Worm (Caenorhabditis elegans) whole organism, late embryonic: ENCODE measurements around the gene tbc-17.

Source experiments
- C08G9.2 ChIP-seq: sonication (generic microtip); optimal IDR thresholded peaks from 2 replicates; lab custom pipeline; 2016; ENCODE audit warnings: mild to moderate bottlenecking, missing genetic modification characterization, moderate library complexity, missing compliant biosample characterization
- C38D4.7 ChIP-seq: fragments of 200-800 bp; sonication (Bioruptor generic); optimal IDR thresholded peaks from 2 replicates; lab custom pipeline; 2018; ENCODE audit warnings: mild to moderate bottlenecking, missing genetic modification characterization, moderate library complexity, missing compliant biosample characterization
- K02D7.2 ChIP-seq: sonication (generic microtip); optimal IDR thresholded peaks from 2 replicates; lab custom pipeline; 2017; ENCODE audit warnings: mild to moderate bottlenecking, missing genetic modification characterization, missing compliant biosample characterization
- K09A11.1 ChIP-seq: sonication (generic microtip); optimal IDR thresholded peaks from 2 replicates; lab custom pipeline; 2017; ENCODE audit warnings: antibody characterized with exemption, mild to moderate bottlenecking, missing genetic modification characterization, missing compliant biosample characterization; ENCODE audit not compliant: insufficient read depth
- Y22D7AL.16 ChIP-seq: sonication (generic microtip); optimal IDR thresholded peaks from 2 replicates; lab custom pipeline; 2016; ENCODE audit warnings: missing genetic modification characterization, missing compliant biosample characterization
- ahr-1 ChIP-seq: sonication (generic microtip); optimal IDR thresholded peaks from 2 replicates; lab custom pipeline; 2016; ENCODE audit warnings: missing genetic modification characterization, missing compliant biosample characterization
- ceh-14 ChIP-seq: sonication (generic microtip); optimal IDR thresholded peaks from 2 replicates; lab custom pipeline; 2016; ENCODE audit warnings: missing genotype, missing genetic modification characterization, missing compliant biosample characterization
- ceh-18 ChIP-seq: sonication (generic microtip); optimal IDR thresholded peaks from 2 replicates; lab custom pipeline; 2016; ENCODE audit warnings: missing genetic modification characterization, missing compliant biosample characterization
- ceh-22 ChIP-seq: sonication (generic microtip); optimal IDR thresholded peaks from 2 replicates; lab custom pipeline; 2017; ENCODE audit warnings: missing biosample characterization, missing genetic modification characterization
- ceh-24 ChIP-seq: sonication (generic microtip); optimal IDR thresholded peaks from 2 replicates; lab custom pipeline; 2016; ENCODE audit warnings: mild to moderate bottlenecking, missing genetic modification characterization, missing compliant biosample characterization
- ceh-30 ChIP-seq: fragments of 150-350 bp; optimal IDR thresholded peaks from 2 replicates; lab custom pipeline; 2014; ENCODE audit warnings: missing biosample characterization, missing genetic modification characterization
- ceh-31 ChIP-seq: sonication (generic microtip); optimal IDR thresholded peaks from 2 replicates; lab custom pipeline; 2016; ENCODE audit warnings: missing genetic modification characterization, missing compliant biosample characterization
- ceh-34 ChIP-seq: sonication (generic microtip); optimal IDR thresholded peaks from 2 replicates; lab custom pipeline; 2016; ENCODE audit warnings: mild to moderate bottlenecking, missing genetic modification characterization, missing compliant biosample characterization
- ceh-48 ChIP-seq: sonication (generic microtip); optimal IDR thresholded peaks from 2 replicates; lab custom pipeline; 2016; ENCODE audit warnings: missing genetic modification characterization, inconsistent platforms, missing compliant biosample characterization
- che-1 ChIP-seq: sonication (generic microtip); optimal IDR thresholded peaks from 2 replicates; lab custom pipeline; 2016; ENCODE audit warnings: mild to moderate bottlenecking, missing genetic modification characterization, missing compliant biosample characterization
- dve-1 ChIP-seq: sonication (generic microtip); optimal IDR thresholded peaks from 2 replicates; lab custom pipeline; 2017; ENCODE audit warnings: antibody characterized with exemption, mild to moderate bottlenecking, missing genetic modification characterization, missing compliant biosample characterization
- elt-2 ChIP-seq: sonication (generic microtip); optimal IDR thresholded peaks from 2 replicates; lab custom pipeline; 2016; ENCODE audit warnings: missing genetic modification reagents, missing genetic modification characterization, missing compliant biosample characterization
- elt-4 ChIP-seq: sonication (generic microtip); optimal IDR thresholded peaks from 2 replicates; lab custom pipeline; 2016; ENCODE audit warnings: missing genetic modification characterization, missing compliant biosample characterization
- ets-4 ChIP-seq: sonication (generic microtip); optimal IDR thresholded peaks from 2 replicates; lab custom pipeline; 2016; ENCODE audit warnings: missing genetic modification characterization, missing compliant biosample characterization
- fax-1 ChIP-seq: sonication (generic microtip); optimal IDR thresholded peaks from 2 replicates; lab custom pipeline; 2016; ENCODE audit warnings: missing genotype, missing genetic modification characterization, missing compliant biosample characterization
- fkh-10 ChIP-seq: fragments of 150-350 bp; optimal IDR thresholded peaks from 2 replicates; lab custom pipeline; 2014; ENCODE audit warnings: missing biosample characterization, missing genetic modification reagents, missing genetic modification characterization
- fkh-6 ChIP-seq: sonication (generic microtip); optimal IDR thresholded peaks from 2 replicates; lab custom pipeline; 2016; ENCODE audit warnings: missing genetic modification characterization, missing compliant biosample characterization
- hlh-13 ChIP-seq: fragments of 200-800 bp; sonication (Bioruptor generic); optimal IDR thresholded peaks from 2 replicates; lab custom pipeline; 2018; ENCODE audit warnings: mild to moderate bottlenecking, missing genetic modification characterization, missing compliant biosample characterization
- hlh-15 ChIP-seq: sonication (generic microtip); optimal IDR thresholded peaks from 2 replicates; lab custom pipeline; 2016; ENCODE audit warnings: missing genetic modification characterization, missing compliant biosample characterization
- hlh-8 ChIP-seq: sonication (generic microtip); optimal IDR thresholded peaks from 2 replicates; lab custom pipeline; 2016; ENCODE audit warnings: missing genotype, missing genetic modification characterization, missing compliant biosample characterization
- mec-3 ChIP-seq: sonication (generic microtip); optimal IDR thresholded peaks from 2 replicates; lab custom pipeline; 2016; ENCODE audit warnings: borderline replicate concordance, missing genetic modification characterization, missing compliant biosample characterization
- nhr-232 ChIP-seq: sonication (generic microtip); optimal IDR thresholded peaks from 2 replicates; lab custom pipeline; 2016; ENCODE audit warnings: missing genetic modification characterization, missing compliant biosample characterization
- npax-4 ChIP-seq: sonication (generic microtip); optimal IDR thresholded peaks from 2 replicates; lab custom pipeline; 2016; ENCODE audit warnings: missing genetic modification characterization, missing compliant biosample characterization
- pag-3 ChIP-seq: sonication (generic microtip); optimal IDR thresholded peaks from 2 replicates; lab custom pipeline; 2016; ENCODE audit warnings: missing compliant biosample characterization, missing genetic modification characterization, borderline replicate concordance
- pat-9 ChIP-seq: fragments of 200-800 bp; sonication (Bioruptor generic); optimal IDR thresholded peaks from 2 replicates; lab custom pipeline; 2018; ENCODE audit warnings: mild to moderate bottlenecking, missing genetic modification characterization, moderate library complexity, missing compliant biosample characterization
- pax-1 ChIP-seq: fragments of 150-350 bp; optimal IDR thresholded peaks from 2 replicates; lab custom pipeline; 2014; ENCODE audit warnings: missing biosample characterization, missing genetic modification characterization
- pha-2 ChIP-seq: sonication (generic microtip); optimal IDR thresholded peaks from 2 replicates; lab custom pipeline; 2017; ENCODE audit warnings: mild to moderate bottlenecking, missing genetic modification characterization, missing compliant biosample characterization
- rnt-1 ChIP-seq: sonication (generic microtip); optimal IDR thresholded peaks from 2 replicates; lab custom pipeline; 2016; ENCODE audit warnings: missing genetic modification characterization, missing compliant biosample characterization
- sox-2 ChIP-seq: fragments of 200-800 bp; sonication (Bioruptor generic); IDR thresholded peaks from 2 replicates; pipeline ENCODE4 v1.3.6; 2022; ENCODE audit warnings: missing genetic modification reagents, missing genetic modification characterization, missing compliant biosample characterization
- tbx-2 ChIP-seq: sonication (generic microtip); optimal IDR thresholded peaks from 2 replicates; lab custom pipeline; 2016; ENCODE audit warnings: missing genetic modification characterization, missing compliant biosample characterization
- unc-3 ChIP-seq, 2 experiments: fragments of 200-800 bp in 1 of 2; sonication (Bioruptor generic) in 1 of 2; sonication (generic microtip) in 1 of 2; conservative IDR thresholded peaks in 1 of 2; optimal IDR thresholded peaks in 1 of 2; 2 replicates each; pipeline versions ENCODE4 v1.3.6 to Lab custom; 2016 to 2022; ENCODE audit warnings: missing compliant biosample characterization in 2 of 2, missing genetic modification characterization in 2 of 2, missing genetic modification reagents in 1 of 2
- unc-55 ChIP-seq: sonication (generic microtip); optimal IDR thresholded peaks from 2 replicates; lab custom pipeline; 2017; ENCODE audit warnings: missing biosample characterization, missing genetic modification reagents, missing genetic modification characterization

tbc-17 gene

DNA sequence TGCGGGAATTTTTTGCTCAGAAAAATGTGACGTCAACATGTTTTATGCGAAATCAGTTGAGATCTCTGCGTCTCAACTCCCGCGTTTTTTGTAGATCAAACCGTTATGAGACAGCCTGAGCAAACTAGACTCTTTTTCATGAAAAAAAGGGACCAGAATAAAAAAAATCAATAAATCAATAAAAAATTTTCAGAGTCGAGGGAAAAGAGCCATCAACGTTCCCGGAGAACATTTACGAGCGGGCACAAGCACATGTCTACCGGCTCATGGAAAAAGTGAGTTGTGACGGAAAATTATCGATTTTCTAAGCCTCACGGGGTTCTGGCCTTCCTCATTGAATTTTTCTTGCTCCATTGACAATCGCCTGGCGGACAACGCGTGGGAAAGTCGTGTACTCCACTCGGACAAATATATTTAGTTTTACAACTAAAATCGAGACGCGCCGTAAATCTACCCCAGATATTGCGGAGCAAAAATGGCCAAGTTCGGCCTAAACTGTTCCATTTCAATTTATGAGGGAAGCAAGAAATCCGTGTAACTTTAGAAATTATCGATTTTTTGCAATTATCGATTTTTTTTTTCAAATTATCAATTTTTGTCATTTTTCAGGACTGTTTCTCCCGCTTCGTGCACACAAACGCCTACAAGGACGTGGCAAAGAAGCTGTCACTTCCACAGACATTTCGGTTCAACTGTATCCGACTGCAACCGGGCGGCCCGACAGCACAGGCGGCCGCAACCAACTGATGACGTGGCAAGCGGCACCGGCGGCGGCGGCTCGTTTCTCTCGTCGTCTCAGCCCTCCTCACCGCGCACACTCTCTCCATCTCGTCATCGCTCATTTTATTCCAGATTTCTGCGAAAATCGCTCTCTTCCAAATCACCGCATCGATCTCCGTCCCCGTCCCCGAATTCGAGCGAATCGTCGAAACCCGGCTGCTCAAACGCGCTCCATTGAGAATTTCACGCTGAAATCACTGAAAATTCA lies 23.0 kb upstream of the tbc-17 start:
- TF ChIP-seq ceh-34 (tag; lab: Kevin White, UChicago) (no peak), ceh-30 (tag; lab: Kevin White, UChicago) (no peak), dve-1 (tag; lab: Kevin White, UChicago) (no peak), pha-2 (tag; lab: Kevin White, UChicago) (no peak), che-1 (tag; lab: Kevin White, UChicago) (no peak), ceh-14 (tag; lab: Kevin White, UChicago) (no peak), ahr-1 (no peak), nhr-232 (tag; lab: Kevin White, UChicago) (no peak), pat-9 (tag; lab: Kevin White, UChicago) (no peak), unc-3 (GFP tag; conservative IDR thresholded peaks at IDR 0.05; lab: Robert Waterston, UW) (no peak), unc-3 (tag; optimal IDR thresholded peaks at IDR 0.05; lab: Kevin White, UChicago) (no peak), ceh-31 (tag; lab: Kevin White, UChicago) (no peak), ceh-22 (tag; lab: Kevin White, UChicago) (no peak), hlh-15 (tag; lab: Kevin White, UChicago) (no peak), ceh-18 (no peak)

- TF ChIP-seq elt-2 = no peak
- TF ChIP-seq K02D7.2 (tag; lab: Kevin White, UChicago) = no peak
- TF ChIP-seq tbx-2 (tag; lab: Kevin White, UChicago) = no peak
- TF ChIP-seq pag-3 = no peak
- no peak for TF ChIP-seq nhr-232 (tag; lab: Kevin White, UChicago)
- no peak for TF ChIP-seq sox-2 (GFP tag; lab: Robert Waterston, UW)
- no peak for TF ChIP-seq pha-2 (tag; lab: Kevin White, UChicago)
- TF ChIP-seq pax-1 (tag; lab: Kevin White, UChicago) = no peak
- no peak for TF ChIP-seq unc-55 (GFP tag; lab: Kevin White, UChicago)
- TF ChIP-seq ceh-31 (tag; lab: Kevin White, UChicago) = no peak
- TF ChIP-seq fkh-6 (tag; lab: Kevin White, UChicago) = no peak
- TF ChIP-seq ceh-48 (tag; lab: Kevin White, UChicago) = no peak
- TF ChIP-seq fax-1 = no peak
- TF ChIP-seq hlh-8 = no peak
- TF ChIP-seq, all 69 proteins: peak for 0
These were observed 22.3 kb upstream of the tbc-17 start for ce11 chrII:12671892-12672291.

ce11 chrII:12672512-12672911 lies 21.7 kb upstream of the tbc-17 start:
- TF ChIP-seq Y22D7AL.16 (no peak), C38D4.7 (GFP tag; lab: Kevin White, UChicago) (no peak), dve-1 (tag; lab: Kevin White, UChicago) (no peak), hlh-13 (GFP tag; lab: Kevin White, UChicago) (no peak), ceh-24 (tag; lab: Kevin White, UChicago) (no peak), mec-3 (no peak), rnt-1 (no peak), pat-9 (tag; lab: Kevin White, UChicago) (no peak), K09A11.1 (tag; lab: Kevin White, UChicago) (no peak), C08G9.2 (no peak), pax-1 (tag; lab: Kevin White, UChicago) (no peak), ets-4 (tag; lab: Kevin White, UChicago) (no peak), nhr-232 (tag; lab: Kevin White, UChicago) (no peak), elt-4 (tag; lab: Kevin White, UChicago) (no peak), npax-4 (tag; lab: Kevin White, UChicago) (no peak), fkh-10 (no peak)
- TF ChIP-seq, all 69 proteins: peak for 0
